Fruit fly (Drosophila melanogaster) whole organism, embryonic: Measurements from ENCODE around the gene RpS29.

Experiments used
- Adf1 ChIP-seq: fragments of 200-800 bp; sonication (Bioruptor generic); IDR thresholded peaks from 2 replicates; pipeline ENCODE4 v1.3.6; 2022; ENCODE audit warnings: missing biosample characterization, missing genetic modification characterization
- Atf-2 ChIP-seq: fragments of 200-800 bp; sonication (Bioruptor generic); optimal IDR thresholded peaks from 2 replicates; lab custom pipeline; 2016; ENCODE audit warnings: missing biosample characterization, missing genetic modification characterization
- Awh ChIP-seq: fragments of 200-800 bp; sonication (Bioruptor generic); IDR thresholded peaks from 2 replicates; pipeline ENCODE4, ENCODE4 v1.3.6; 2022; ENCODE audit warnings: missing biosample characterization, missing genetic modification characterization
- B-H1 ChIP-seq: fragments of 200-800 bp; sonication (Bioruptor generic); IDR thresholded peaks from 3 replicates; pipeline ENCODE4 v1.3.6; 2022; ENCODE audit warnings: missing biosample characterization, missing genetic modification characterization
- Blimp-1 ChIP-seq: fragments of 200-800 bp; sonication (Bioruptor generic); optimal IDR thresholded peaks from 3 replicates; lab custom pipeline; 2018; ENCODE audit warnings: missing biosample characterization, missing genetic modification characterization, mild to moderate bottlenecking, moderate library complexity, missing genetic modification reagents
- CG10147 ChIP-seq: fragments of 200-800 bp; sonication (Bioruptor generic); optimal IDR thresholded peaks from 2 replicates; lab custom pipeline; 2019; ENCODE audit warnings: missing biosample characterization, mild to moderate bottlenecking, missing genetic modification characterization, moderate library complexity
- CG10979 ChIP-seq: fragments of 200-800 bp; sonication (Bioruptor generic); optimal IDR thresholded peaks from 2 replicates; lab custom pipeline; 2018; ENCODE audit warnings: missing biosample characterization, mild to moderate bottlenecking, missing genetic modification characterization, moderate library complexity
- CG13894 ChIP-seq: fragments of 200-800 bp; sonication (Bioruptor generic); optimal IDR thresholded peaks from 3 replicates; lab custom pipeline; 2018; ENCODE audit warnings: missing biosample characterization, mild to moderate bottlenecking, missing genetic modification characterization, moderate library complexity
- CG14860 ChIP-seq: fragments of 200-800 bp; sonication (Bioruptor generic); IDR thresholded peaks from 3 replicates; pipeline ENCODE4 v1.3.6; 2022; ENCODE audit warnings: missing biosample characterization, missing genetic modification characterization; ENCODE audit not compliant: partially characterized antibody
- CG14965 ChIP-seq: fragments of 200-800 bp; sonication (Bioruptor generic); optimal IDR thresholded peaks from 2 replicates; lab custom pipeline; 2016; ENCODE audit warnings: missing biosample characterization, missing genetic modification characterization, borderline replicate concordance
- CG16813 ChIP-seq: fragments of 200-800 bp; sonication (Bioruptor generic); IDR thresholded peaks from 3 replicates; pipeline ENCODE4 v1.3.6; 2022; ENCODE audit warnings: missing biosample characterization, missing genetic modification characterization; ENCODE audit not compliant: partially characterized antibody
- CG17612 ChIP-seq: fragments of 200-800 bp; sonication (Bioruptor generic); IDR thresholded peaks from 2 replicates; pipeline ENCODE4 v1.3.6; 2022; ENCODE audit warnings: missing biosample characterization, missing genetic modification characterization
- CG30020 ChIP-seq: fragments of 200-800 bp; optimal IDR thresholded peaks from 2 replicates; lab custom pipeline; 2019; ENCODE audit warnings: missing biosample characterization, mild to moderate bottlenecking, missing genetic modification characterization, moderate library complexity
- CG32767 ChIP-seq: fragments of 200-800 bp; sonication (Bioruptor generic); IDR thresholded peaks from 2 replicates; pipeline ENCODE4 v1.3.6; 2022; ENCODE audit warnings: missing biosample characterization, missing genetic modification characterization
- CG34376 ChIP-seq: fragments of 200-800 bp; sonication (Bioruptor generic); optimal IDR thresholded peaks from 2 replicates; lab custom pipeline; 2018; ENCODE audit warnings: missing biosample characterization, mild to moderate bottlenecking, missing genetic modification characterization
- CG4360 ChIP-seq: fragments of 200-800 bp; sonication (Bioruptor generic); IDR thresholded peaks from 2 replicates; pipeline ENCODE4 v1.3.6; 2022; ENCODE audit warnings: missing biosample characterization, missing genetic modification characterization
- CG4404 ChIP-seq: fragments of 200-800 bp; sonication (Bioruptor generic); IDR thresholded peaks from 2 replicates; pipeline ENCODE4 v1.3.6; 2022; ENCODE audit warnings: missing biosample characterization, missing genetic modification characterization
- CG6175 ChIP-seq: fragments of 200-800 bp; sonication (Bioruptor generic); IDR thresholded peaks from 3 replicates; pipeline ENCODE4 v1.3.6; 2022; ENCODE audit warnings: missing biosample characterization, missing genetic modification characterization
- CG6254 ChIP-seq: fragments of 200-800 bp; sonication (Bioruptor generic); optimal IDR thresholded peaks from 3 replicates; lab custom pipeline; 2017; ENCODE audit warnings: mild to moderate bottlenecking, missing biosample characterization, missing genetic modification reagents, missing genetic modification characterization
- CG6272 ChIP-seq: fragments of 200-800 bp; sonication (Bioruptor generic); IDR thresholded peaks from 2 replicates; pipeline ENCODE4 v1.3.6; 2022; ENCODE audit warnings: missing biosample characterization, missing genetic modification characterization
- CG6791 ChIP-seq: fragments of 200-800 bp; sonication (Bioruptor generic); IDR thresholded peaks from 3 replicates; pipeline ENCODE4 v1.3.6; 2022; ENCODE audit warnings: missing biosample characterization, missing genetic modification characterization; ENCODE audit not compliant: partially characterized antibody
- CHES-1-like ChIP-seq: fragments of 200-800 bp; sonication (Bioruptor generic); optimal IDR thresholded peaks from 2 replicates; lab custom pipeline; 2016; ENCODE audit warnings: missing biosample characterization, missing genetic modification characterization
- Fer3 ChIP-seq: fragments of 200-800 bp; sonication (Bioruptor generic); optimal IDR thresholded peaks from 2 replicates; lab custom pipeline; 2018; ENCODE audit warnings: missing biosample characterization, mild to moderate bottlenecking, missing genetic modification characterization, moderate library complexity
- H15 ChIP-seq: fragments of 200-800 bp; sonication (Bioruptor generic); IDR thresholded peaks from 3 replicates; pipeline ENCODE4 v1.3.6; 2022; ENCODE audit warnings: missing biosample characterization, missing genetic modification characterization
- HLHmδ ChIP-seq: fragments of 200-800 bp; sonication (Bioruptor generic); optimal IDR thresholded peaks from 2 replicates; lab custom pipeline; 2018; ENCODE audit warnings: missing biosample characterization, mild to moderate bottlenecking, missing genetic modification characterization, moderate library complexity
- Hand ChIP-seq: fragments of 200-800 bp; sonication (Bioruptor generic); optimal IDR thresholded peaks from 2 replicates; lab custom pipeline; 2017; ENCODE audit warnings: mild to moderate bottlenecking, missing biosample characterization, missing genetic modification reagents, missing genetic modification characterization
- Hmx ChIP-seq: fragments of 200-800 bp; sonication (Bioruptor generic); optimal IDR thresholded peaks from 2 replicates; lab custom pipeline; 2016; ENCODE audit warnings: missing biosample characterization, missing genetic modification characterization
- Kr ChIP-seq: fragments of 200-800 bp; sonication (Bioruptor generic); optimal IDR thresholded peaks from 2 replicates; lab custom pipeline; 2017; ENCODE audit warnings: missing biosample characterization, mild to moderate bottlenecking, missing genetic modification characterization
- MBD-R2 ChIP-seq: fragments of 200-800 bp; sonication (Bioruptor generic); IDR thresholded peaks from 2 replicates; pipeline ENCODE4 v1.3.6; 2022; ENCODE audit warnings: missing biosample characterization, missing genetic modification characterization
- Oaz ChIP-seq: fragments of 200-800 bp; sonication (Bioruptor generic); IDR thresholded peaks from 2 replicates; pipeline ENCODE4 v1.3.6; 2022; ENCODE audit warnings: missing biosample characterization, missing genetic modification characterization
- Optix ChIP-seq: fragments of 200-800 bp; sonication (Bioruptor generic); IDR thresholded peaks from 3 replicates; pipeline ENCODE4 v1.3.6; 2022; ENCODE audit warnings: missing biosample characterization, missing genetic modification characterization
- Pdp1 ChIP-seq, 2 experiments: fragments of 200-800 bp; sonication (Bioruptor generic); optimal IDR thresholded peaks; 3 replicates each; lab custom pipeline; 2016; ENCODE audit warnings: missing biosample characterization in 2 of 2, missing genetic modification characterization in 2 of 2, mild to moderate bottlenecking in 1 of 2, moderate library complexity in 1 of 2
- Scr ChIP-seq: fragments of 200-800 bp; sonication (Bioruptor generic); IDR thresholded peaks from 2 replicates; pipeline ENCODE4 v1.3.6; 2022; ENCODE audit warnings: missing biosample characterization, missing genetic modification characterization; ENCODE audit not compliant: partially characterized antibody
- Sox102F ChIP-seq: fragments of 200-800 bp; sonication (Bioruptor generic); optimal IDR thresholded peaks from 2 replicates; lab custom pipeline; 2018; ENCODE audit warnings: missing biosample characterization, mild to moderate bottlenecking, missing genetic modification characterization, moderate library complexity
- chn ChIP-seq: fragments of 200-800 bp; sonication (Bioruptor generic); optimal IDR thresholded peaks from 2 replicates; lab custom pipeline; 2016; ENCODE audit warnings: missing biosample characterization, missing genetic modification characterization
- crp ChIP-seq, 2 experiments: fragments of 200-800 bp; sonication (Bioruptor generic); optimal IDR thresholded peaks; 2 replicates in 1 of 2; 3 replicates in 1 of 2; lab custom pipeline; 2017; ENCODE audit warnings: missing biosample characterization in 2 of 2, missing genetic modification characterization in 2 of 2, mild to moderate bottlenecking in 1 of 2, moderate library complexity in 1 of 2
- cwo ChIP-seq: fragments of 200-800 bp; sonication (Bioruptor generic); optimal IDR thresholded peaks from 3 replicates; lab custom pipeline; 2017; ENCODE audit warnings: missing biosample characterization, missing genetic modification characterization, mild to moderate bottlenecking, moderate library complexity, missing genetic modification reagents
- danr ChIP-seq: fragments of 200-800 bp; sonication (Bioruptor generic); IDR thresholded peaks from 2 replicates; pipeline ENCODE4 v1.3.6; 2022; ENCODE audit warnings: missing biosample characterization, missing genetic modification characterization
- dmrt11E ChIP-seq: fragments of 200-800 bp; sonication (Bioruptor generic); optimal IDR thresholded peaks from 3 replicates; lab custom pipeline; 2018; ENCODE audit warnings: missing biosample characterization, mild to moderate bottlenecking, missing genetic modification characterization, moderate library complexity
- ewg ChIP-seq: fragments of 200-800 bp; sonication (Bioruptor generic); optimal IDR thresholded peaks from 3 replicates; lab custom pipeline; 2017; ENCODE audit warnings: mild to moderate bottlenecking, missing biosample characterization, missing genetic modification reagents, missing genetic modification characterization
- exex ChIP-seq: fragments of 200-800 bp; sonication (Bioruptor generic); optimal IDR thresholded peaks from 4 replicates; lab custom pipeline; 2018; ENCODE audit warnings: missing biosample characterization, mild to moderate bottlenecking, missing genetic modification characterization, moderate library complexity
- fru ChIP-seq: fragments of >200 bp; optimal IDR thresholded peaks from 2 replicates; lab custom pipeline; 2017
- gem ChIP-seq: fragments of 200-800 bp; sonication (Bioruptor generic); optimal IDR thresholded peaks from 2 replicates; lab custom pipeline; 2019; ENCODE audit warnings: missing biosample characterization, mild to moderate bottlenecking, missing genetic modification characterization, moderate library complexity
- gsb ChIP-seq: fragments of 200-800 bp; sonication (Bioruptor generic); IDR thresholded peaks from 2 replicates; pipeline ENCODE4 v1.3.6; 2022; ENCODE audit warnings: missing biosample characterization, missing genetic modification characterization
- knrl ChIP-seq: fragments of 200-800 bp; sonication (Bioruptor generic); IDR thresholded peaks from 3 replicates; pipeline ENCODE4 v1.3.6; 2022; ENCODE audit warnings: missing biosample characterization, missing genetic modification characterization; ENCODE audit not compliant: partially characterized antibody
- lov ChIP-seq, 2 experiments: fragments of 200-800 bp in 1 of 2; fragments of >200 bp in 1 of 2; sonication (Bioruptor generic) in 1 of 2; IDR thresholded peaks in 1 of 2; optimal IDR thresholded peaks in 1 of 2; 2 replicates in 1 of 2; 3 replicates in 1 of 2; pipeline versions ENCODE4 v1.3.6 to Lab custom; 2017 to 2022; ENCODE audit warnings: missing biosample characterization in 1 of 2, missing genetic modification characterization in 1 of 2
- nau ChIP-seq: fragments of 200-800 bp; sonication (Bioruptor generic); optimal IDR thresholded peaks from 3 replicates; lab custom pipeline; 2017; ENCODE audit warnings: missing biosample characterization, mild to moderate bottlenecking, missing genetic modification characterization, missing genetic modification reagents
- otp ChIP-seq: fragments of 200-800 bp; sonication (Bioruptor generic); IDR thresholded peaks from 3 replicates; pipeline ENCODE4, ENCODE4 v1.3.6; 2022; ENCODE audit warnings: missing biosample characterization, missing genetic modification characterization
- pum ChIP-seq: fragments of 200-800 bp; sonication (Bioruptor generic); optimal IDR thresholded peaks from 2 replicates; lab custom pipeline; 2016; ENCODE audit warnings: missing biosample characterization, missing genetic modification characterization
- zen ChIP-seq: fragments of 200-800 bp; sonication (Bioruptor generic); optimal IDR thresholded peaks from 3 replicates; lab custom pipeline; 2018; ENCODE audit warnings: missing biosample characterization, mild to moderate bottlenecking, missing genetic modification characterization, moderate library complexity
- zfh2 ChIP-seq: fragments of 200-800 bp; sonication (Bioruptor generic); optimal IDR thresholded peaks from 2 replicates; lab custom pipeline; 2016; ENCODE audit warnings: missing biosample characterization, missing genetic modification characterization

RpS29 gene

dm6 chr3R:9730784-9731183 lies 47.1 kb upstream of the RpS29 start, which contains the start of gene FoxP (continued):
- TF ChIP-seq Oaz (GFP tag; lab: Robert Waterston, UW) (no peak), CG4360 (GFP tag; lab: Robert Waterston, UW) (no peak), exex (tag; lab: Kevin White, UChicago) (no peak), Blimp-1 (GFP tag; lab: Kevin White, UChicago) (no peak), CG32767 (GFP tag; lab: Robert Waterston, UW) (no peak), crp (GFP tag; optimal IDR thresholded peaks at IDR 0.05; lab: Kevin White, UChicago) (no peak), CG30020 (tag; lab: Kevin White, UChicago) (peak; percentile 62), cwo (GFP tag; lab: Kevin White, UChicago) (no peak), CG6272 (GFP tag; lab: Robert Waterston, UW) (no peak), Adf1 (GFP tag; lab: Robert Waterston, UW) (no peak), CHES-1-like (GFP tag; lab: Kevin White, UChicago) (no peak), CG16813 (GFP tag; lab: Robert Waterston, UW) (no peak), CG14965 (no peak), Atf-2 (GFP tag; lab: Kevin White, UChicago) (no peak), HLHmδ (GFP tag; lab: Kevin White, UChicago) (no peak), knrl (GFP tag; lab: Robert Waterston, UW) (no peak), Optix (GFP tag; lab: Robert Waterston, UW) (no peak), CG6254 (GFP tag; lab: Kevin White, UChicago) (no peak), dmrt11E (tag; lab: Kevin White, UChicago) (no peak), CG17612 (GFP tag; lab: Robert Waterston, UW) (no peak), Pdp1 (GFP tag; optimal IDR thresholded peaks at IDR 0.05; lab: Kevin White, UChicago) (no peak), Hand (GFP tag; lab: Kevin White, UChicago) (no peak), lov (optimal IDR thresholded peaks at IDR 0.05; lab: Kevin White, UChicago) (no peak), lov (GFP tag; IDR thresholded peaks at IDR 0.05; lab: Robert Waterston, UW) (no peak), CG13894 (no peak), CG34376 (GFP tag; lab: Kevin White, UChicago) (no peak), chn (GFP tag; lab: Kevin White, UChicago) (no peak), CG10147 (GFP tag; lab: Kevin White, UChicago) (no peak), CG14860 (no peak), zfh2 (GFP tag; lab: Kevin White, UChicago) (no peak), CG6791 (GFP tag; lab: Robert Waterston, UW) (no peak), Sox102F (GFP tag; lab: Kevin White, UChicago) (no peak), nau (GFP tag; lab: Kevin White, UChicago) (no peak), CG6175 (GFP tag; lab: Robert Waterston, UW) (no peak), B-H1 (no peak), Kr (GFP tag; lab: Kevin White, UChicago) (no peak), otp (GFP tag; lab: Robert Waterston, UW) (no peak), H15 (GFP tag; lab: Robert Waterston, UW) (no peak), fru (lab: Kevin White, UChicago) (no peak), gsb (GFP tag; lab: Robert Waterston, UW) (no peak), pum (GFP tag; lab: Kevin White, UChicago) (no peak), zen (tag; lab: Kevin White, UChicago) (no peak), CG4404 (GFP tag; lab: Robert Waterston, UW) (no peak), MBD-R2 (no peak), gem (tag; lab: Kevin White, UChicago) (peak; percentile 46), CG10979 (tag; lab: Kevin White, UChicago) (peak; percentile 24), ewg (GFP tag; lab: Kevin White, UChicago) (peak; percentile 88), danr (GFP tag; lab: Robert Waterston, UW) (no peak), Awh (no peak), Scr (GFP tag; lab: Robert Waterston, UW) (no peak), Fer3 (tag; lab: Kevin White, UChicago) (no peak), Hmx (no peak)
